Worm (Caenorhabditis elegans): ENCODE measurements around the gene C07A4.3.

C07A4.3 gene

DNA sequence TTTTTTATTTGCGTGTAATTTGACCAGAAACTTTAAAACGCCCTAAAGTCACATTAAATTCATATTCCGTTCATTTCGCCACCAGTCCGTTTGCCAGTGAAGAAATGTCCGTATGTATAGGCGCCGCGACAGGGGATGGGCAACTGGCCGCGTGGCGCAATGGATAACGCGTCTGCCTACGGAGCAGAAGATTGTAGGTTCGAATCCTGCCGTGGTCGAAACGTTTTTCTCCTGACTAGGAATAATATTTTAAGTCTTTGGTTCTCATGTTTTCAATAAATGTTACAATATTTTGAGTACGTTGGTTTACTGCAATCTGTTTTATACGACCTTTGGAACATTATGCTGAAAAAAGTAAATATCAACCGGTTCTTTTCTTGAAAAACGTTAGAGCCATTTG lies 29.8 kb upstream of the C07A4.3 start (continued):
- TF ChIP-seq dmd-4 (tag; optimal IDR thresholded peaks at IDR 0.05): no peak

DNA sequence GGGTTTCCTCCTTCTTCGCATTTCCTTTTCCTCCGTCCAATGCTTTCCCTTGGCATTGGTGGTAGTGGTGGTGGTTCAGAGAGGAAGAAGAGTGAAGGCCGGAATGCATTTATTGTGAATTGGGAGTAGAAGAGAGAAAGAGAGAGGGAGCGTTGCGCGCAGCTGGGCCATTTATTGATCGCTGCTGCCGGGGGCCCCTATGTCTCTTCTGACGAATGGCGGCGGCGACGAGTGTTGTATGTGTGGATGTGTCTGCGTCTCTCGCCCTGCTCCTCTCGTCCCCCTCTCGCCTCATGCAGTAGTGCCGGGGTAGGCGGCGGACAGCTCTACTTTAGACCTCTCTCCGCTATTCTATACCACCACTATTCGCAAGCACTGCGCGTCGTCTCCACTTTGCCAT lies 28.2 kb upstream of the C07A4.3 start, which contains the start of gene unc-115:
TSS of gene unc-115 (plus strand) at position 301 of the 400 bp plus-strand sequence.
- no peak for TF ChIP-seq nhr-11 (tag; optimal IDR thresholded peaks at IDR 0.05)
- TF ChIP-seq lin-11 (tag; optimal IDR thresholded peaks at IDR 0.05): peak; percentile 72
- TF ChIP-seq unc-62 (GFP tag; optimal IDR thresholded peaks at IDR 0.05): peak; percentile 55
- TF ChIP-seq ceh-16 (tag; optimal IDR thresholded peaks at IDR 0.05): peak; percentile 10
- TF ChIP-seq nhr-10 (tag; optimal IDR thresholded peaks at IDR 0.05): no peak
- peak; percentile 70 for TF ChIP-seq sem-4 (tag; optimal IDR thresholded peaks at IDR 0.05)
- peak; percentile 73 for TF ChIP-seq lin-39 (tag; optimal IDR thresholded peaks at IDR 0.05)
- TF ChIP-seq sma-9 (GFP tag; optimal IDR thresholded peaks at IDR 0.05): peak; percentile 81
- no peak for TF ChIP-seq sma-9 (tag; optimal IDR thresholded peaks at IDR 0.05)
- no peak for TF ChIP-seq elt-3 (tag; optimal IDR thresholded peaks at IDR 0.05)
- TF ChIP-seq ceh-82 (tag; optimal IDR thresholded peaks at IDR 0.05): peak; percentile 6
- TF ChIP-seq mbf-1 (tag; optimal IDR thresholded peaks at IDR 0.05): no peak
- no peak for TF ChIP-seq aly-2 (tag; optimal IDR thresholded peaks at IDR 0.05)
- no peak for TF ChIP-seq alr-1 (tag; optimal IDR thresholded peaks at IDR 0.05)
- peak; percentile 37 for TF ChIP-seq fos-1 (tag; optimal IDR thresholded peaks at IDR 0.05)
- TF ChIP-seq R02D3.7 (tag; optimal IDR thresholded peaks at IDR 0.05): no peak
- peak; percentile 52 for TF ChIP-seq nhr-21 (tag; optimal IDR thresholded peaks at IDR 0.05)
- TF ChIP-seq nhr-237 (tag; optimal IDR thresholded peaks at IDR 0.05): no peak
- TF ChIP-seq unc-55 (GFP tag; optimal IDR thresholded peaks at IDR 0.05): peak; percentile 92
- peak; percentile 84 for TF ChIP-seq crh-2 (tag; optimal IDR thresholded peaks at IDR 0.05)
- peak; percentile 89 for TF ChIP-seq egl-27 (tag; optimal IDR thresholded peaks at IDR 0.05)
- TF ChIP-seq dmd-4 (tag; optimal IDR thresholded peaks at IDR 0.05): no peak
- peak; percentile 63 to 79 for TF ChIP-seq mdl-1 (tag; optimal IDR thresholded peaks at IDR 0.05)
- TF ChIP-seq ztf-11 (tag; optimal IDR thresholded peaks at IDR 0.05): peak; percentile 28
- no peak for TF ChIP-seq ama-1 (optimal IDR thresholded peaks at IDR 0.05)
- TF ChIP-seq nhr-129 (tag; optimal IDR thresholded peaks at IDR 0.05): peak; percentile 79
- TF ChIP-seq gmeb-1 (tag; optimal IDR thresholded peaks at IDR 0.05): no peak
- TF ChIP-seq nhr-6 (tag; optimal IDR thresholded peaks at IDR 0.05): peak; percentile 34
- no peak for TF ChIP-seq nhr-25 (tag; optimal IDR thresholded peaks at IDR 0.05)
- no peak for TF ChIP-seq elt-1 (tag; optimal IDR thresholded peaks at IDR 0.05)
- peak; percentile 90 for TF ChIP-seq zag-1 (tag; optimal IDR thresholded peaks at IDR 0.05)
- peak; percentile 49 to 70 for TF ChIP-seq lsy-2 (tag; optimal IDR thresholded peaks at IDR 0.05)
- no peak for TF ChIP-seq nhr-77 (tag; optimal IDR thresholded peaks at IDR 0.05)
- TF ChIP-seq blmp-1 (tag; optimal IDR thresholded peaks at IDR 0.05; ENCODE audit: insufficient read depth): peak; percentile 76
- peak; percentile 40 for TF ChIP-seq Y55F3AM.14 (GFP tag; optimal IDR thresholded peaks at IDR 0.05)
- TF ChIP-seq ztf-1 (GFP tag; conservative IDR thresholded peaks at IDR 0.05): no peak
- TF ChIP-seq ZK546.5 (tag; optimal IDR thresholded peaks at IDR 0.05): no peak
- peak; percentile 76 for TF ChIP-seq snpc-4 (tag; optimal IDR thresholded peaks at IDR 0.05)
- peak; percentile 86 for TF ChIP-seq peb-1 (tag; optimal IDR thresholded peaks at IDR 0.05)
- TF ChIP-seq unc-39 (tag; optimal IDR thresholded peaks at IDR 0.05): peak; percentile 50
- peak; percentile 38 for TF ChIP-seq ztf-4 (tag; optimal IDR thresholded peaks at IDR 0.05)
- peak; percentile 93 for TF ChIP-seq F13H6.1 (tag; optimal IDR thresholded peaks at IDR 0.05)
- TF ChIP-seq nhr-12 (tag; optimal IDR thresholded peaks at IDR 0.05): no peak
- peak; percentile 69 for TF ChIP-seq C34F6.9 (tag; optimal IDR thresholded peaks at IDR 0.05)
- peak; percentile 52 for TF ChIP-seq lin-13 (GFP tag; optimal IDR thresholded peaks at IDR 0.05)
- TF ChIP-seq nhr-23 (tag; optimal IDR thresholded peaks at IDR 0.05): no peak
- TF ChIP-seq skn-1 (tag; optimal IDR thresholded peaks at IDR 0.05): no peak
- TF ChIP-seq sma-3 (GFP tag; optimal IDR thresholded peaks at IDR 0.05): peak; percentile 65
- TF ChIP-seq mab-5 (tag; optimal IDR thresholded peaks at IDR 0.05): peak; percentile 81
